Worm (Caenorhabditis elegans): ENCODE data around the gene chd-3.

chd-3 gene

DNA sequence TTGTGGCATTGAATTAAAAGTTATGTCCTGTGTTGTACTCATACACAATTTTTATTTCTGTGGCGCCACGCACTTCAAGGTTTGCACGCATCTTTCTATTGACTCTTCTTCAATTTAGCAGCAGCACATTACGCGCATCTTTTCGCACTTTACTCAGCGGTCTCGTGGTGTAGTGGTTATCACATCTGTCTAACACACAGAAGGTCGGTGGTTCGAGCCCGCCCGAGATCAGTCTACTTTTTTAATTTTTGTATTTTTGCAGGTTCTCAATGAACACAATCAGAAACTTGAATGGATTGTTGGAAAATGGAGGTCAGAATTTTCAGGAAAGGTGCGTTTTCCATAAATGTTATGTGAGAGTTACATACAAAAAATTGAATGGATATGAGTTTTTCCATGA, 8.9 kb downstream of the chd-3 start:
- TF ChIP-seq zag-1 (tag; optimal IDR thresholded peaks at IDR 0.05), result no peak
- no peak for TF ChIP-seq nhr-84 (tag; optimal IDR thresholded peaks at IDR 0.05)
- no peak for TF ChIP-seq unc-98 (GFP tag; IDR thresholded peaks at IDR 0.05)
- peak; percentile 20 for TF ChIP-seq fkh-10 (GFP tag; optimal IDR thresholded peaks at IDR 0.05)
- TF ChIP-seq unc-30 (tag; optimal IDR thresholded peaks at IDR 0.05), result no peak
- peak; percentile 66 for TF ChIP-seq nhr-90 (tag; optimal IDR thresholded peaks at IDR 0.05; ENCODE audit: poor library complexity)
- TF ChIP-seq dpl-1 (GFP tag; optimal IDR thresholded peaks at IDR 0.05), result peak in 1 of 3 experiments; percentile 2
- no peak for TF ChIP-seq zip-4 (GFP tag; optimal IDR thresholded peaks at IDR 0.05)
- peak; percentile 17 to 39 (median 34) for TF ChIP-seq ceh-82 (tag; optimal IDR thresholded peaks at IDR 0.05)
- peak; percentile 43 for TF ChIP-seq tbx-2 (tag; optimal IDR thresholded peaks at IDR 0.05)
- TF ChIP-seq C16A3.4 (tag; optimal IDR thresholded peaks at IDR 0.05), result peak; percentile 32
- no peak for TF ChIP-seq nhr-28 (tag; optimal IDR thresholded peaks at IDR 0.05)
- no peak for TF ChIP-seq mef-2 (tag; optimal IDR thresholded peaks at IDR 0.05)
- no peak for TF ChIP-seq nhr-237 (tag; optimal IDR thresholded peaks at IDR 0.05)
- TF ChIP-seq ceh-63 (GFP tag; optimal IDR thresholded peaks at IDR 0.05), result no peak
- TF ChIP-seq lsy-2 (tag; optimal IDR thresholded peaks at IDR 0.05), result peak; percentile 36 to 54
- no peak for TF ChIP-seq snpc-4 (tag; optimal IDR thresholded peaks at IDR 0.05)
- TF ChIP-seq lin-15B (tag; optimal IDR thresholded peaks at IDR 0.05), result no peak
- no peak for TF ChIP-seq ztf-4 (tag; optimal IDR thresholded peaks at IDR 0.05)
- TF ChIP-seq nhr-71 (tag; optimal IDR thresholded peaks at IDR 0.05), result peak; percentile 68
- TF ChIP-seq skn-1 (tag; optimal IDR thresholded peaks at IDR 0.05), result peak; percentile 14
- TF ChIP-seq nhr-85 (tag), result peak; percentile 76
- no peak for TF ChIP-seq C34B4.2 (tag; optimal IDR thresholded peaks at IDR 0.05)
- TF ChIP-seq nhr-77 (tag; optimal IDR thresholded peaks at IDR 0.05), result no peak
- peak; percentile 28 for TF ChIP-seq pax-3 (tag; optimal IDR thresholded peaks at IDR 0.05)
- peak; percentile 19 for TF ChIP-seq fos-1 (tag; optimal IDR thresholded peaks at IDR 0.05)
- TF ChIP-seq Y116A8C.19 (tag; optimal IDR thresholded peaks at IDR 0.05; ENCODE audit: borderline replicate concordance), result no peak
- TF ChIP-seq fkh-8 (tag; optimal IDR thresholded peaks at IDR 0.05), result no peak
- TF ChIP-seq pag-3 (tag; optimal IDR thresholded peaks at IDR 0.05; ENCODE audit: borderline replicate concordance, insufficient read depth), result no peak
- no peak for TF ChIP-seq aly-2 (tag; optimal IDR thresholded peaks at IDR 0.05)
- peak; percentile 37; the same call in 1 of the 2 replicates for TF ChIP-seq grh-1 (GFP tag; IDR thresholded peaks at IDR 0.05)
- TF ChIP-seq lin-13 (GFP tag; optimal IDR thresholded peaks at IDR 0.05), result no peak
- no peak for TF ChIP-seq lin-39 (tag; optimal IDR thresholded peaks at IDR 0.05)
- peak; percentile 58 for TF ChIP-seq swsn-7 (tag; optimal IDR thresholded peaks at IDR 0.05)
- no peak for TF ChIP-seq unc-86 (tag; optimal IDR thresholded peaks at IDR 0.05)
- peak in 1 of 6 experiments; percentile 16 for TF ChIP-seq elt-3 (tag; optimal IDR thresholded peaks at IDR 0.05)
- TF ChIP-seq mdl-1 (tag; optimal IDR thresholded peaks at IDR 0.05), result peak in 1 of 2 experiments; percentile 51
- TF ChIP-seq lin-14 (GFP tag; optimal IDR thresholded peaks at IDR 0.05), result peak; percentile 51
- no peak for TF ChIP-seq pqm-1 (tag; optimal IDR thresholded peaks at IDR 0.05)
- TF ChIP-seq ceh-90 (tag; optimal IDR thresholded peaks at IDR 0.05), result no peak
- no peak for TF ChIP-seq tlp-1 (tag; optimal IDR thresholded peaks at IDR 0.05)
- TF ChIP-seq jun-1 (tag; optimal IDR thresholded peaks at IDR 0.05), result no peak
- TF ChIP-seq ama-1 (optimal IDR thresholded peaks at IDR 0.05), result no peak
- no peak for TF ChIP-seq aha-1 (tag; optimal IDR thresholded peaks at IDR 0.05)
- no peak for TF ChIP-seq irx-1 (tag; optimal IDR thresholded peaks at IDR 0.05)
- no peak for TF ChIP-seq hlh-4 (tag; optimal IDR thresholded peaks at IDR 0.05)
- TF ChIP-seq sox-4 (tag; optimal IDR thresholded peaks at IDR 0.05), result no peak
- TF ChIP-seq nhr-47 (tag; optimal IDR thresholded peaks at IDR 0.05), result peak; percentile 69
- TF ChIP-seq vab-15 (tag; optimal IDR thresholded peaks at IDR 0.05), result no peak
- TF ChIP-seq nhr-11 (tag; optimal IDR thresholded peaks at IDR 0.05), result no peak
- peak; percentile 73 for TF ChIP-seq dsc-1 (tag; optimal IDR thresholded peaks at IDR 0.05)
- TF ChIP-seq lin-35 (GFP tag; optimal IDR thresholded peaks at IDR 0.05), result peak; percentile 31 to 75
- no peak for TF ChIP-seq egl-13 (tag; optimal IDR thresholded peaks at IDR 0.05)
- TF ChIP-seq snu-23 (GFP tag; optimal IDR thresholded peaks at IDR 0.05), result peak; percentile 78
- no peak for TF ChIP-seq nhr-76 (tag; optimal IDR thresholded peaks at IDR 0.05)

Measured in whole organism, L1 larva.